Fruit fly (Drosophila melanogaster): ENCODE measurements around the gene ash1.

DNA sequence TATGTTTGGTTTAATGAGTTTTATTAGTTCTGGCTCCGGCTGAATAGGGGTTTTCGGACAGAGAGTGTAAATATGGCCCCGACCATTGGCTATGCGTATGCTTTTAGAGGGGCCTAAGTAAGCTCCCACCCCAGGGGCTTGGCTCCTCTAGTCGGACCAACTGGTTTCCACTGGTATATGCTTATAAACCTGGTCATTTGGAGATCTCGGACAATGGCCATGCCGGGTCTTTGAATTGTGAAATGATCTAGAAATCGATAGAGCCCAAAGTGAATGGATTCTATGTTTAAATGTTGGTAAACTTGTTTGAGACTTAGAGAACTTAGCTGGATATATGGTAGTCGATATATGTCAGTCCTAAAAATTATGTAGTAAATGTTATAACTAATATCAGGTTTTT lies 39.9 kb downstream of the ash1 start:
- TF ChIP-seq Myc (optimal IDR thresholded peaks at IDR 0.05) (no peak), insv (optimal IDR thresholded peaks at IDR 0.05) (no peak), Sin3A (optimal IDR thresholded peaks at IDR 0.05) (no peak), h (optimal IDR thresholded peaks at IDR 0.05) (no peak), psq (optimal IDR thresholded peaks at IDR 0.05) (no peak)
